Fruit fly (Drosophila melanogaster) whole organism, embryonic: ENCODE measurements around the gene Irbp.
A peak's percentile ranks its signal among the peaks of the same experiment; 100 is the strongest.

Experiments
- B-H2 ChIP-seq: fragments of 200-800 bp; sonication (Bioruptor generic); optimal IDR thresholded peaks from 2 replicates; lab custom pipeline; 2018; ENCODE audit warnings: missing biosample characterization, mild to moderate bottlenecking, missing genetic modification characterization
- CG10654 ChIP-seq: fragments of 200-800 bp; sonication (Bioruptor generic); optimal IDR thresholded peaks from 2 replicates; lab custom pipeline; 2016; ENCODE audit warnings: missing biosample characterization, missing genetic modification characterization
- CG10979 ChIP-seq: fragments of 200-800 bp; sonication (Bioruptor generic); optimal IDR thresholded peaks from 2 replicates; lab custom pipeline; 2018; ENCODE audit warnings: missing biosample characterization, mild to moderate bottlenecking, missing genetic modification characterization, moderate library complexity
- CG11696 ChIP-seq: fragments of 200-800 bp; sonication (Bioruptor generic); IDR thresholded peaks from 2 replicates; pipeline ENCODE4 v1.3.6; 2022; ENCODE audit warnings: missing biosample characterization, missing genetic modification characterization
- CG11723 ChIP-seq: fragments of 200-800 bp; sonication (Bioruptor generic); optimal IDR thresholded peaks from 2 replicates; lab custom pipeline; 2017; ENCODE audit warnings: missing biosample characterization, mild to moderate bottlenecking, missing genetic modification characterization
- CG14965 ChIP-seq: fragments of 200-800 bp; sonication (Bioruptor generic); optimal IDR thresholded peaks from 2 replicates; lab custom pipeline; 2016; ENCODE audit warnings: missing biosample characterization, missing genetic modification characterization, borderline replicate concordance
- CG2875 ChIP-seq: fragments of 200-800 bp; sonication (Bioruptor generic); optimal IDR thresholded peaks from 2 replicates; lab custom pipeline; 2017; ENCODE audit warnings: missing biosample characterization, mild to moderate bottlenecking, missing genetic modification characterization, missing genetic modification reagents
- CG34422 ChIP-seq: fragments of 200-800 bp; sonication (Bioruptor generic); IDR thresholded peaks from 3 replicates; pipeline ENCODE4 v1.3.6; 2022; ENCODE audit warnings: missing biosample characterization, missing genetic modification characterization
- CG3838 ChIP-seq: fragments of 200-800 bp; sonication (Bioruptor generic); optimal IDR thresholded peaks from 3 replicates; lab custom pipeline; 2016; ENCODE audit warnings: missing biosample characterization, missing genetic modification characterization
- CG42726 ChIP-seq: fragments of 200-800 bp; sonication (Bioruptor generic); IDR thresholded peaks from 2 replicates; pipeline ENCODE4 v1.3.6; 2022; ENCODE audit warnings: missing biosample characterization, missing genetic modification characterization; ENCODE audit not compliant: partially characterized antibody
- CG5953 ChIP-seq: fragments of 200-800 bp; sonication (Bioruptor generic); IDR thresholded peaks from 2 replicates; pipeline ENCODE4 v1.3.6; 2022; ENCODE audit warnings: missing biosample characterization, missing genetic modification characterization
- CG6683 ChIP-seq: fragments of 200-800 bp; sonication (Bioruptor generic); optimal IDR thresholded peaks from 2 replicates; lab custom pipeline; 2017; ENCODE audit warnings: missing biosample characterization, mild to moderate bottlenecking, missing genetic modification characterization, missing genetic modification reagents
- CG6689 ChIP-seq: fragments of 200-800 bp; sonication (Bioruptor generic); IDR thresholded peaks from 2 replicates; pipeline ENCODE4 v1.3.6; 2022; ENCODE audit warnings: missing biosample characterization, missing genetic modification characterization
- CG7786 ChIP-seq: fragments of 200-800 bp; sonication (Bioruptor generic); optimal IDR thresholded peaks from 2 replicates; lab custom pipeline; 2016; ENCODE audit warnings: missing biosample characterization, missing genetic modification characterization
- CG8944 ChIP-seq: fragments of 200-800 bp; sonication (Bioruptor generic); optimal IDR thresholded peaks from 3 replicates; lab custom pipeline; 2016; ENCODE audit warnings: missing biosample characterization, missing genetic modification characterization
- CG9932 ChIP-seq: fragments of 200-800 bp; sonication (Bioruptor generic); IDR thresholded peaks from 2 replicates; pipeline ENCODE4 v1.3.6; 2022; ENCODE audit warnings: missing biosample characterization, missing genetic modification characterization
- CTCF ChIP-seq: fragments of 200-800 bp; sonication (Bioruptor generic); optimal IDR thresholded peaks from 2 replicates; lab custom pipeline; 2017; ENCODE audit warnings: missing biosample characterization, mild to moderate bottlenecking, missing genetic modification characterization, moderate library complexity
- D19B ChIP-seq: fragments of 200-800 bp; sonication (Bioruptor generic); optimal IDR thresholded peaks from 2 replicates; lab custom pipeline; 2017; ENCODE audit warnings: missing biosample characterization, mild to moderate bottlenecking, missing genetic modification characterization
- Dfd ChIP-seq, 2 experiments: fragments of >200 bp; optimal IDR thresholded peaks; 2 replicates each; lab custom pipeline; 2017; ENCODE audit warnings: missing biosample characterization in 2 of 2, missing genetic modification characterization in 2 of 2
- Dref ChIP-seq: fragments of 200-800 bp; sonication (Bioruptor generic); IDR thresholded peaks from 2 replicates; pipeline ENCODE4 v1.3.6; 2022; ENCODE audit warnings: missing biosample characterization, missing genetic modification characterization
- E2f2 ChIP-seq: fragments of 200-800 bp; sonication (Bioruptor generic); IDR thresholded peaks from 2 replicates; pipeline ENCODE4 v1.3.6; 2022; ENCODE audit warnings: missing biosample characterization, missing genetic modification characterization
- Gug ChIP-seq: fragments of 200-800 bp; sonication (Bioruptor generic); IDR thresholded peaks from 4 replicates; pipeline ENCODE4 v1.3.6; 2022; ENCODE audit warnings: missing biosample characterization, missing genetic modification characterization
- HHEX ChIP-seq: fragments of 200-800 bp; sonication (Bioruptor generic); optimal IDR thresholded peaks from 3 replicates; lab custom pipeline; 2017; ENCODE audit warnings: missing biosample characterization, mild to moderate bottlenecking, missing genetic modification characterization, missing genetic modification reagents
- MTF-1 ChIP-seq: fragments of 200-800 bp; sonication (Bioruptor generic); optimal IDR thresholded peaks from 2 replicates; lab custom pipeline; 2018; ENCODE audit warnings: missing biosample characterization, mild to moderate bottlenecking, missing genetic modification characterization, borderline replicate concordance
- Mes4 ChIP-seq: fragments of 200-800 bp; sonication (Bioruptor generic); optimal IDR thresholded peaks from 2 replicates; lab custom pipeline; 2016; ENCODE audit warnings: missing biosample characterization, missing genetic modification characterization
- NFAT ChIP-seq: fragments of 200-800 bp; sonication (Bioruptor generic); IDR thresholded peaks from 2 replicates; pipeline ENCODE4 v1.3.6; 2022; ENCODE audit warnings: missing biosample characterization, missing genetic modification characterization
- Poxn ChIP-seq: fragments of 200-800 bp; sonication (Bioruptor generic); IDR thresholded peaks from 2 replicates; pipeline ENCODE4 v1.3.6; 2022; ENCODE audit warnings: missing biosample characterization, missing genetic modification characterization
- Usf ChIP-seq: fragments of 200-800 bp; sonication (Bioruptor generic); optimal IDR thresholded peaks from 2 replicates; lab custom pipeline; 2017; ENCODE audit warnings: missing genotype, missing biosample characterization, missing genetic modification characterization
- aop ChIP-seq: fragments of 200-800 bp; sonication (Bioruptor generic); IDR thresholded peaks from 2 replicates; pipeline ENCODE4 v1.3.6; 2022; ENCODE audit warnings: missing biosample characterization, missing genetic modification characterization
- az2 ChIP-seq: fragments of 200-800 bp; sonication (Bioruptor generic); optimal IDR thresholded peaks from 3 replicates; lab custom pipeline; 2016; ENCODE audit warnings: missing biosample characterization, missing genetic modification characterization
- bab2 ChIP-seq: fragments of 200-800 bp; sonication (Bioruptor generic); optimal IDR thresholded peaks from 2 replicates; lab custom pipeline; 2016; ENCODE audit warnings: missing biosample characterization, missing genetic modification characterization
- bbx ChIP-seq: fragments of 200-800 bp; sonication (Bioruptor generic); IDR thresholded peaks from 2 replicates; pipeline ENCODE4 v1.3.6; 2022; ENCODE audit warnings: missing biosample characterization, missing genetic modification characterization; ENCODE audit not compliant: partially characterized antibody
- caup ChIP-seq: fragments of 200-800 bp; sonication (Bioruptor generic); optimal IDR thresholded peaks from 3 replicates; lab custom pipeline; 2017; ENCODE audit warnings: missing biosample characterization, mild to moderate bottlenecking, missing genetic modification characterization, moderate library complexity; ENCODE audit not compliant: severe bottlenecking
- croc ChIP-seq: fragments of 200-800 bp; sonication (Bioruptor generic); conservative IDR thresholded peaks from 3 replicates; pipeline ENCODE4 v1.3.6; 2022; ENCODE audit warnings: missing biosample characterization, missing genetic modification characterization
- crol ChIP-seq: fragments of 200-800 bp; sonication (Bioruptor generic); IDR thresholded peaks from 2 replicates; pipeline ENCODE4 v1.3.6; 2022; ENCODE audit warnings: missing biosample characterization, missing genetic modification characterization
- dysf ChIP-seq: fragments of 200-800 bp; sonication (Bioruptor generic); IDR thresholded peaks from 3 replicates; pipeline ENCODE4 v1.3.6; 2022; ENCODE audit warnings: missing biosample characterization, missing genetic modification characterization
- ems ChIP-seq: fragments of 200-800 bp; sonication (Bioruptor generic); optimal IDR thresholded peaks from 3 replicates; lab custom pipeline; 2016; ENCODE audit warnings: missing biosample characterization, missing genetic modification characterization
- gce ChIP-seq: fragments of 200-800 bp; sonication (Bioruptor generic); IDR thresholded peaks from 3 replicates; pipeline ENCODE4 v1.3.6; 2022; ENCODE audit warnings: missing biosample characterization, missing genetic modification characterization
- gcm ChIP-seq: fragments of 200-800 bp; sonication (Bioruptor generic); optimal IDR thresholded peaks from 2 replicates; lab custom pipeline; 2019; ENCODE audit warnings: missing biosample characterization, mild to moderate bottlenecking, missing genetic modification characterization, moderate library complexity
- grau ChIP-seq: fragments of 200-800 bp; optimal IDR thresholded peaks from 3 replicates; lab custom pipeline; 2019; ENCODE audit warnings: missing biosample characterization, mild to moderate bottlenecking, missing genetic modification characterization, moderate library complexity
- gro ChIP-seq: fragments of 200-800 bp; sonication (Bioruptor generic); optimal IDR thresholded peaks from 2 replicates; lab custom pipeline; 2016; ENCODE audit warnings: missing biosample characterization, missing genetic modification characterization
- gsb ChIP-seq: fragments of 200-800 bp; sonication (Bioruptor generic); IDR thresholded peaks from 2 replicates; pipeline ENCODE4 v1.3.6; 2022; ENCODE audit warnings: missing biosample characterization, missing genetic modification characterization
- hkb ChIP-seq, 2 experiments: fragments of 200-800 bp in 1 of 2; fragments of >200 bp in 1 of 2; sonication (Bioruptor generic) in 1 of 2; IDR thresholded peaks in 1 of 2; optimal IDR thresholded peaks in 1 of 2; 2 replicates each; pipeline versions ENCODE4 v1.3.6 to Lab custom; 2017 to 2022; ENCODE audit warnings: missing biosample characterization in 1 of 2, missing genetic modification characterization in 1 of 2
- ken ChIP-seq: fragments of 200-800 bp; sonication (Bioruptor generic); IDR thresholded peaks from 3 replicates; pipeline ENCODE4 v1.3.6; 2022; ENCODE audit warnings: missing biosample characterization, missing genetic modification characterization
- lbe ChIP-seq: fragments of 200-800 bp; sonication (Bioruptor generic); optimal IDR thresholded peaks from 2 replicates; lab custom pipeline; 2016; ENCODE audit warnings: missing biosample characterization, mild to moderate bottlenecking, missing genetic modification characterization
- rib ChIP-seq: fragments of 200-800 bp; sonication (Bioruptor generic); IDR thresholded peaks from 2 replicates; pipeline ENCODE4 v1.3.6; 2022; ENCODE audit warnings: missing biosample characterization, missing genetic modification characterization
- sisA ChIP-seq: fragments of 200-800 bp; sonication (Bioruptor generic); IDR thresholded peaks from 2 replicates; pipeline ENCODE4 v1.3.6; 2022; ENCODE audit warnings: missing biosample characterization, missing genetic modification characterization
- tio ChIP-seq: fragments of 200-800 bp; sonication (Bioruptor generic); optimal IDR thresholded peaks from 2 replicates; lab custom pipeline; 2017; ENCODE audit warnings: missing biosample characterization, missing genetic modification characterization, inconsistent platforms
- trem ChIP-seq: fragments of 200-800 bp; optimal IDR thresholded peaks from 3 replicates; lab custom pipeline; 2019; ENCODE audit warnings: missing biosample characterization, mild to moderate bottlenecking, missing genetic modification characterization, moderate library complexity
- vfl ChIP-seq: fragments of 200-800 bp; sonication (Bioruptor generic); optimal IDR thresholded peaks from 2 replicates; lab custom pipeline; 2016; ENCODE audit warnings: missing biosample characterization, missing genetic modification characterization
- wor ChIP-seq: fragments of 200-800 bp; sonication (Bioruptor generic); IDR thresholded peaks from 2 replicates; pipeline ENCODE4 v1.3.6; 2022; ENCODE audit warnings: missing biosample characterization, missing genetic modification characterization
- zf30C ChIP-seq: fragments of 200-800 bp; sonication (Bioruptor generic); optimal IDR thresholded peaks from 3 replicates; lab custom pipeline; 2018; ENCODE audit warnings: missing biosample characterization, mild to moderate bottlenecking, missing genetic modification characterization

Irbp gene

dm6 chr3R:11431395-11431977 lies 21.6 kb downstream of the Irbp start, which contains the start of the genes RpL24-like and CG5276 (continued):
- TF ChIP-seq dysf (no peak), CG11723 (GFP tag; lab: Kevin White, UChicago) (no peak), aop (GFP tag; lab: Robert Waterston, UW) (no peak), gce (no peak), bab2 (GFP tag; lab: Kevin White, UChicago) (no peak), CG6689 (no peak), NFAT (GFP tag; lab: Robert Waterston, UW) (no peak), rib (no peak), tio (GFP tag; lab: Kevin White, UChicago) (no peak), sisA (GFP tag; lab: Robert Waterston, UW) (no peak), Gug (GFP tag; lab: Robert Waterston, UW) (no peak), CG8944 (GFP tag; lab: Kevin White, UChicago) (no peak), MTF-1 (no peak), gro (GFP tag; lab: Kevin White, UChicago) (no peak), crol (GFP tag; lab: Robert Waterston, UW) (no peak), zf30C (GFP tag; lab: Kevin White, UChicago) (no peak), CG42726 (GFP tag; lab: Robert Waterston, UW) (0 out of 2 replicates have a peak, but pooled peaks have one; percentile 18), trem (tag; lab: Kevin White, UChicago) (peak; percentile 80), E2f2 (GFP tag; lab: Robert Waterston, UW) (peak; percentile 55), CG14965 (GFP tag; lab: Kevin White, UChicago) (no peak), Poxn (GFP tag; lab: Robert Waterston, UW) (no peak), CG3838 (GFP tag; lab: Kevin White, UChicago) (no peak), gsb (GFP tag; lab: Robert Waterston, UW) (no peak), Dref (GFP tag; lab: Robert Waterston, UW) (peak; percentile 80), az2 (GFP tag; lab: Kevin White, UChicago) (no peak), CTCF (no peak), CG6683 (GFP tag; lab: Kevin White, UChicago) (no peak), Usf (no peak), caup (GFP tag; lab: Kevin White, UChicago) (no peak), bbx (GFP tag; lab: Robert Waterston, UW) (peak; percentile 34; the same call in 1 of the 2 replicates), CG34422 (GFP tag; lab: Robert Waterston, UW) (peak; percentile 74; the same call in 1 of the 3 replicates), gcm (no peak), CG9932 (GFP tag; lab: Robert Waterston, UW) (no peak), B-H2 (GFP tag; lab: Kevin White, UChicago) (no peak), ems (GFP tag; lab: Kevin White, UChicago) (peak; percentile 16), hkb (optimal IDR thresholded peaks at IDR 0.05; lab: Kevin White, UChicago) (peak; percentile 68), hkb (GFP tag; IDR thresholded peaks at IDR 0.05; lab: Robert Waterston, UW) (no peak), CG2875 (GFP tag; lab: Kevin White, UChicago) (no peak), grau (tag; lab: Kevin White, UChicago) (no peak), D19B (GFP tag; lab: Kevin White, UChicago) (no peak), ken (GFP tag; lab: Robert Waterston, UW) (no peak), CG10654 (no peak), croc (GFP tag; lab: Robert Waterston, UW) (no peak), CG11696 (GFP tag; lab: Robert Waterston, UW) (no peak), lbe (no peak), wor (GFP tag; lab: Robert Waterston, UW) (no peak), HHEX (GFP tag; lab: Kevin White, UChicago) (no peak), CG10979 (tag; lab: Kevin White, UChicago) (peak; percentile 11), Dfd (GFP tag; optimal IDR thresholded peaks at IDR 0.05; lab: Kevin White, UChicago) (no peak), CG7786 (GFP tag; lab: Kevin White, UChicago) (no peak), vfl (no peak), Mes4 (GFP tag; lab: Kevin White, UChicago) (no peak), CG5953 (GFP tag; lab: Robert Waterston, UW) (no peak)
